Worm (Caenorhabditis elegans) whole organism, L2 larva: Measurements from ENCODE around the gene egl-21.

Source experiments
- alr-1 ChIP-seq: fragments of 150-350 bp; optimal IDR thresholded peaks from 2 replicates; lab custom pipeline; 2014; ENCODE audit warnings: missing biosample characterization, missing genetic modification characterization
- blmp-1 ChIP-seq: sonication (generic microtip); optimal IDR thresholded peaks from 2 replicates; lab custom pipeline; 2017; ENCODE audit warnings: missing genetic modification characterization, mild to moderate bottlenecking, missing compliant biosample characterization, antibody characterized with exemption, moderate library complexity; ENCODE audit not compliant: insufficient read depth
- ceh-82 ChIP-seq: fragments of 150-350 bp; optimal IDR thresholded peaks from 2 replicates; lab custom pipeline; 2014; ENCODE audit warnings: missing biosample characterization, missing genetic modification characterization
- egl-27 ChIP-seq: sonication (generic microtip); optimal IDR thresholded peaks from 3 replicates; lab custom pipeline; 2017; ENCODE audit warnings: missing biosample characterization, missing genetic modification reagents, missing genetic modification characterization
- elt-3 ChIP-seq: sonication (generic microtip); optimal IDR thresholded peaks from 2 replicates; lab custom pipeline; 2017; ENCODE audit warnings: missing biosample characterization, missing genetic modification characterization
- nhr-23 ChIP-seq: fragments of 150-350 bp; optimal IDR thresholded peaks from 2 replicates; lab custom pipeline; 2014; ENCODE audit warnings: missing biosample characterization, missing genetic modification reagents, missing genetic modification characterization
- unc-62 ChIP-seq: fragments of 150-350 bp; optimal IDR thresholded peaks from 2 replicates; lab custom pipeline; 2014; ENCODE audit warnings: missing biosample characterization, missing genetic modification reagents, missing genetic modification characterization
- zag-1 ChIP-seq: fragments of 150-350 bp; optimal IDR thresholded peaks from 2 replicates; lab custom pipeline; 2014; ENCODE audit warnings: missing biosample characterization, missing genetic modification characterization

- TF ChIP-seq blmp-1, result no peak
- no peak for TF ChIP-seq alr-1
- no peak for TF ChIP-seq egl-27
- TF ChIP-seq unc-62 (GFP tag; lab: Kevin White, UChicago), result no peak
- no peak for TF ChIP-seq elt-3 (tag; lab: Kevin White, UChicago)
- TF ChIP-seq nhr-23, result no peak
- no peak for TF ChIP-seq ceh-82 (tag; lab: Kevin White, UChicago)
- TF ChIP-seq zag-1 (tag; lab: Kevin White, UChicago), result no peak
These were observed 15.9 kb downstream of the egl-21 start for ce11 chrIV:10465764-10466163.
